Fruit fly (Drosophila melanogaster) whole organism, embryonic: ENCODE measurements around the gene solo.

ENCODE experiments used
- Adf1 ChIP-seq: fragments of 200-800 bp; sonication (Bioruptor generic); IDR thresholded peaks from 2 replicates; pipeline ENCODE4 v1.3.6; 2022; ENCODE audit warnings: missing biosample characterization, missing genetic modification characterization
- BEAF-32 ChIP-seq: fragments of 200-800 bp; sonication (Bioruptor generic); optimal IDR thresholded peaks from 3 replicates; lab custom pipeline; 2017; ENCODE audit warnings: missing biosample characterization, missing genetic modification characterization, mild to moderate bottlenecking, moderate library complexity, missing genetic modification reagents
- BtbVII ChIP-seq: fragments of 200-800 bp; sonication (Bioruptor generic); optimal IDR thresholded peaks from 3 replicates; lab custom pipeline; 2017; ENCODE audit warnings: missing biosample characterization, mild to moderate bottlenecking, missing genetic modification characterization
- CG10565 ChIP-seq: fragments of 200-800 bp; sonication (Bioruptor generic); optimal IDR thresholded peaks from 3 replicates; lab custom pipeline; 2016; ENCODE audit warnings: missing biosample characterization, mild to moderate bottlenecking, missing genetic modification characterization
- CG10959 ChIP-seq: fragments of 200-800 bp; sonication (Bioruptor generic); IDR thresholded peaks from 2 replicates; pipeline ENCODE4 v1.3.6; 2022; ENCODE audit warnings: missing biosample characterization, missing genetic modification characterization
- CG11504 ChIP-seq: fragments of 200-800 bp; sonication (Bioruptor generic); optimal IDR thresholded peaks from 3 replicates; lab custom pipeline; 2019; ENCODE audit warnings: missing biosample characterization, mild to moderate bottlenecking, missing genetic modification characterization, moderate library complexity
- CG11723 ChIP-seq: fragments of 200-800 bp; sonication (Bioruptor generic); optimal IDR thresholded peaks from 2 replicates; lab custom pipeline; 2017; ENCODE audit warnings: missing biosample characterization, mild to moderate bottlenecking, missing genetic modification characterization
- CG12299 ChIP-seq: fragments of 200-800 bp; sonication (Bioruptor generic); optimal IDR thresholded peaks from 2 replicates; lab custom pipeline; 2018; ENCODE audit warnings: missing biosample characterization, mild to moderate bottlenecking, missing genetic modification characterization
- CG13296 ChIP-seq: fragments of 200-800 bp; sonication (Bioruptor generic); optimal IDR thresholded peaks from 3 replicates; lab custom pipeline; 2018; ENCODE audit warnings: missing biosample characterization, mild to moderate bottlenecking, missing genetic modification characterization
- CG15269 ChIP-seq: fragments of 200-800 bp; sonication (Bioruptor generic); optimal IDR thresholded peaks from 2 replicates; lab custom pipeline; 2018; ENCODE audit warnings: missing biosample characterization, mild to moderate bottlenecking, missing genetic modification characterization, moderate library complexity
- CG15514 ChIP-seq: fragments of 200-800 bp; sonication (Bioruptor generic); optimal IDR thresholded peaks from 3 replicates; lab custom pipeline; 2017; ENCODE audit warnings: missing biosample characterization, missing genetic modification characterization, mild to moderate bottlenecking, moderate library complexity, missing genetic modification reagents
- CG17328 ChIP-seq: fragments of 200-800 bp; sonication (Bioruptor generic); IDR thresholded peaks from 2 replicates; pipeline ENCODE4 v1.3.6; 2022; ENCODE audit warnings: missing biosample characterization, missing genetic modification characterization
- CG17568 ChIP-seq: fragments of 200-800 bp; sonication (Bioruptor generic); optimal IDR thresholded peaks from 2 replicates; lab custom pipeline; 2018; ENCODE audit warnings: missing biosample characterization, mild to moderate bottlenecking, missing genetic modification characterization, moderate library complexity
- CG31441 ChIP-seq: fragments of 200-800 bp; sonication (Bioruptor generic); IDR thresholded peaks from 2 replicates; pipeline ENCODE4 v1.3.6; 2022; ENCODE audit warnings: missing biosample characterization, missing genetic modification characterization
- CG3163 ChIP-seq: fragments of 200-800 bp; sonication (Bioruptor generic); optimal IDR thresholded peaks from 3 replicates; lab custom pipeline; 2016; ENCODE audit warnings: missing biosample characterization, missing genetic modification characterization
- CG3281 ChIP-seq: fragments of 200-800 bp; sonication (Bioruptor generic); optimal IDR thresholded peaks from 3 replicates; lab custom pipeline; 2017; ENCODE audit warnings: missing biosample characterization, mild to moderate bottlenecking, missing genetic modification characterization
- CG34376 ChIP-seq: fragments of 200-800 bp; sonication (Bioruptor generic); optimal IDR thresholded peaks from 2 replicates; lab custom pipeline; 2018; ENCODE audit warnings: missing biosample characterization, mild to moderate bottlenecking, missing genetic modification characterization
- CG43689 ChIP-seq: fragments of 200-800 bp; sonication (Bioruptor generic); IDR thresholded peaks from 2 replicates; pipeline ENCODE4 v1.3.6; 2022; ENCODE audit warnings: missing biosample characterization, missing genetic modification characterization
- CG4707 ChIP-seq: fragments of 200-800 bp; sonication (Bioruptor generic); optimal IDR thresholded peaks from 2 replicates; lab custom pipeline; 2018; ENCODE audit warnings: missing biosample characterization, mild to moderate bottlenecking, missing genetic modification characterization, moderate library complexity
- CG4730 ChIP-seq: fragments of 200-800 bp; sonication (Bioruptor generic); IDR thresholded peaks from 2 replicates; pipeline ENCODE4 v1.3.6; 2022; ENCODE audit warnings: missing biosample characterization, missing genetic modification characterization
- CG8388 ChIP-seq: fragments of 200-800 bp; sonication (Bioruptor generic); optimal IDR thresholded peaks from 2 replicates; lab custom pipeline; 2019; ENCODE audit warnings: missing biosample characterization, mild to moderate bottlenecking, missing genetic modification characterization, moderate library complexity
- CG9437 ChIP-seq: fragments of 200-800 bp; sonication (Bioruptor generic); optimal IDR thresholded peaks from 2 replicates; lab custom pipeline; 2018; ENCODE audit warnings: missing biosample characterization, mild to moderate bottlenecking, missing genetic modification characterization
- CG9609 ChIP-seq: fragments of 200-800 bp; sonication (Bioruptor generic); optimal IDR thresholded peaks from 3 replicates; lab custom pipeline; 2016; ENCODE audit warnings: missing biosample characterization, missing genetic modification characterization
- CG9932 ChIP-seq: fragments of 200-800 bp; sonication (Bioruptor generic); IDR thresholded peaks from 2 replicates; pipeline ENCODE4 v1.3.6; 2022; ENCODE audit warnings: missing biosample characterization, missing genetic modification characterization
- Camta ChIP-seq: fragments of 200-800 bp; sonication (Bioruptor generic); optimal IDR thresholded peaks from 2 replicates; lab custom pipeline; 2016; ENCODE audit warnings: missing biosample characterization, missing genetic modification characterization
- Dll ChIP-seq: fragments of 200-800 bp; sonication (Bioruptor generic); IDR thresholded peaks from 4 replicates; pipeline ENCODE4 v1.3.6; 2022; ENCODE audit warnings: missing biosample characterization, missing genetic modification characterization; ENCODE audit not compliant: partially characterized antibody
- Drgx ChIP-seq: fragments of 200-800 bp; sonication (Bioruptor generic); IDR thresholded peaks from 2 replicates; pipeline ENCODE4 v1.3.6; 2022; ENCODE audit warnings: missing biosample characterization, missing genetic modification characterization
- E2f1 ChIP-seq: fragments of 200-800 bp; sonication (Bioruptor generic); IDR thresholded peaks from 2 replicates; pipeline ENCODE4 v1.3.6; 2022; ENCODE audit warnings: missing biosample characterization, missing genetic modification characterization
- Elba2 ChIP-seq: fragments of 200-800 bp; sonication (Bioruptor generic); optimal IDR thresholded peaks from 3 replicates; lab custom pipeline; 2016; ENCODE audit warnings: missing biosample characterization, missing genetic modification characterization
- Hmx ChIP-seq: fragments of 200-800 bp; sonication (Bioruptor generic); optimal IDR thresholded peaks from 2 replicates; lab custom pipeline; 2016; ENCODE audit warnings: missing biosample characterization, missing genetic modification characterization
- Hr51 ChIP-seq, 2 experiments: fragments of 200-800 bp; sonication (Bioruptor generic); optimal IDR thresholded peaks; 2 replicates in 1 of 2; 3 replicates in 1 of 2; lab custom pipeline; 2016 to 2018; ENCODE audit warnings: missing biosample characterization in 2 of 2, missing genetic modification characterization in 2 of 2, mild to moderate bottlenecking in 1 of 2, moderate library complexity in 1 of 2
- Lim3 ChIP-seq: fragments of 200-800 bp; sonication (Bioruptor generic); IDR thresholded peaks from 2 replicates; pipeline ENCODE4 v1.3.6; 2022; ENCODE audit warnings: missing biosample characterization, missing genetic modification characterization
- MBD-R2 ChIP-seq: fragments of 200-800 bp; sonication (Bioruptor generic); IDR thresholded peaks from 2 replicates; pipeline ENCODE4 v1.3.6; 2022; ENCODE audit warnings: missing biosample characterization, missing genetic modification characterization
- Ravus ChIP-seq: fragments of 200-800 bp; sonication (Bioruptor generic); IDR thresholded peaks from 2 replicates; pipeline ENCODE4 v1.3.6; 2022; ENCODE audit warnings: missing biosample characterization, missing genetic modification characterization
- Rfx ChIP-seq: fragments of 200-800 bp; sonication (Bioruptor generic); IDR thresholded peaks from 2 replicates; pipeline ENCODE4 v1.3.6; 2022; ENCODE audit warnings: missing biosample characterization, missing genetic modification characterization
- Sin3A ChIP-seq: fragments of >200 bp; optimal IDR thresholded peaks from 2 replicates; lab custom pipeline; 2018
- Xrp1 ChIP-seq: fragments of 200-800 bp; sonication (Bioruptor generic); IDR thresholded peaks from 2 replicates; pipeline ENCODE4 v1.3.6; 2022; ENCODE audit warnings: missing biosample characterization, missing genetic modification characterization
- dan ChIP-seq: fragments of 200-800 bp; sonication (Bioruptor generic); IDR thresholded peaks from 2 replicates; pipeline ENCODE4 v1.3.6; 2022; ENCODE audit warnings: missing biosample characterization, missing genetic modification characterization
- gsb ChIP-seq: fragments of 200-800 bp; sonication (Bioruptor generic); IDR thresholded peaks from 2 replicates; pipeline ENCODE4 v1.3.6; 2022; ENCODE audit warnings: missing biosample characterization, missing genetic modification characterization
- gt ChIP-seq: fragments of 200-800 bp; sonication (Bioruptor generic); IDR thresholded peaks from 2 replicates; pipeline ENCODE4 v1.3.6; 2022; ENCODE audit warnings: missing biosample characterization, missing genetic modification characterization
- hbn ChIP-seq: fragments of 200-800 bp; sonication (Bioruptor generic); IDR thresholded peaks from 2 replicates; pipeline ENCODE4 v1.3.6; 2022; ENCODE audit warnings: missing biosample characterization, missing genetic modification characterization; ENCODE audit not compliant: partially characterized antibody
- jigr1 ChIP-seq: fragments of 200-800 bp; sonication (Bioruptor generic); IDR thresholded peaks from 3 replicates; pipeline ENCODE4 v1.3.6; 2022; ENCODE audit warnings: missing biosample characterization, missing genetic modification characterization
- lmd ChIP-seq: fragments of 200-800 bp; sonication (Bioruptor generic); IDR thresholded peaks from 2 replicates; pipeline ENCODE4 v1.3.6; 2022; ENCODE audit warnings: missing biosample characterization, missing genetic modification characterization
- nerfin-2 ChIP-seq: fragments of 200-800 bp; sonication (Bioruptor generic); IDR thresholded peaks from 2 replicates; pipeline ENCODE4 v1.3.6; 2022; ENCODE audit warnings: missing biosample characterization, missing genetic modification characterization; ENCODE audit not compliant: partially characterized antibody
- nmo ChIP-seq: fragments of 200-800 bp; sonication (Bioruptor generic); optimal IDR thresholded peaks from 2 replicates; lab custom pipeline; 2018; ENCODE audit warnings: missing biosample characterization, mild to moderate bottlenecking, missing genetic modification characterization, moderate library complexity
- pb ChIP-seq: fragments of 200-800 bp; sonication (Bioruptor generic); optimal IDR thresholded peaks from 3 replicates; lab custom pipeline; 2016; ENCODE audit warnings: missing biosample characterization, missing genetic modification characterization
- pros ChIP-seq: fragments of 200-800 bp; sonication (Bioruptor generic); optimal IDR thresholded peaks from 3 replicates; lab custom pipeline; 2019; ENCODE audit warnings: missing biosample characterization, mild to moderate bottlenecking, missing genetic modification characterization, moderate library complexity
- rib ChIP-seq: fragments of 200-800 bp; sonication (Bioruptor generic); IDR thresholded peaks from 2 replicates; pipeline ENCODE4 v1.3.6; 2022; ENCODE audit warnings: missing biosample characterization, missing genetic modification characterization
- sc ChIP-seq, 3 experiments: fragments of >200 bp in 2 of 3; fragments of 200-800 bp in 1 of 3; sonication (Bioruptor generic) in 1 of 3; optimal IDR thresholded peaks; 2 replicates in 2 of 3; 3 replicates in 1 of 3; lab custom pipeline; 2017; ENCODE audit warnings: mild to moderate bottlenecking in 1 of 3, missing biosample characterization in 1 of 3, missing genetic modification characterization in 1 of 3, missing genetic modification reagents in 1 of 3
- zf30C ChIP-seq: fragments of 200-800 bp; sonication (Bioruptor generic); optimal IDR thresholded peaks from 3 replicates; lab custom pipeline; 2018; ENCODE audit warnings: missing biosample characterization, mild to moderate bottlenecking, missing genetic modification characterization

Gene solo

DNA sequence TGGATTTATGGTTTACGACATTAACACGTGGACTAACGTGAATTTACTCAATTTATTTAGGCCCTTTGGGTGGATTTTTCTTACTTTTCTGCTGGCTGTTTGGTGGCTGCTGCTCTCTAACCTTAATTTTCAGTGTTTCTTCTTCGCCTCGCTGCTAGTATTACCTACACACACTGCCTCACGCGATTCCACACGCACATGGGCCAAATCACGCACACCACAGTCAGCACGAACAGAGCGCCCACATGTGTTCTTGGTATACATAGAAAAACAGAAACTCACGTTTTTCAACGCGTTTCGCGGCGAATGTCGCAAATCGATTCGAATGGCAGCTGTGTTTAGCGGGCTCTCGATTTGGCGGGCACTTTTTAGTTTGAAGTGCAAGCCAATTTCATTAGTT, 6.4 kb downstream of the solo start (continued):
- no peak for TF ChIP-seq rib
- no peak for TF ChIP-seq CG15269 (tag; lab: Kevin White, UChicago)
- no peak for TF ChIP-seq CG17568 (GFP tag; lab: Kevin White, UChicago)
- peak; percentile 96 for TF ChIP-seq CG8388
- TF ChIP-seq Camta (GFP tag; lab: Kevin White, UChicago): peak; percentile 25
- TF ChIP-seq CG15514 (GFP tag; lab: Kevin White, UChicago): peak; percentile 87
- TF ChIP-seq CG4707 (GFP tag; lab: Kevin White, UChicago): no peak
- TF ChIP-seq CG10565: no peak
- no peak for TF ChIP-seq CG10959 (GFP tag; lab: Robert Waterston, UW)
- no peak for TF ChIP-seq Elba2 (GFP tag; lab: Kevin White, UChicago)
- TF ChIP-seq Rfx: peak; percentile 75
- TF ChIP-seq MBD-R2 (GFP tag; lab: Robert Waterston, UW): peak; percentile 68
- TF ChIP-seq lmd: no peak; the same call in 1 of the 2 replicates
- TF ChIP-seq BEAF-32: peak; percentile 91
- no peak for TF ChIP-seq CG43689 (GFP tag; lab: Robert Waterston, UW)
- peak; percentile 7 for TF ChIP-seq BtbVII
- TF ChIP-seq CG13296: peak; percentile 20
- no peak for TF ChIP-seq gt (GFP tag; lab: Robert Waterston, UW)
- peak; percentile 62 for TF ChIP-seq CG9932 (GFP tag; lab: Robert Waterston, UW)
- peak; percentile 85 for TF ChIP-seq hbn
- TF ChIP-seq Adf1 (GFP tag; lab: Robert Waterston, UW): peak; percentile 79
- TF ChIP-seq nerfin-2 (GFP tag; lab: Robert Waterston, UW): 0 out of 2 replicates have a peak, but pooled peaks have one; percentile 33
- no peak for TF ChIP-seq CG9609 (GFP tag; lab: Kevin White, UChicago)
- peak; percentile 85 for TF ChIP-seq Dll (GFP tag; lab: Robert Waterston, UW)
- TF ChIP-seq Hr51 (GFP tag; optimal IDR thresholded peaks at IDR 0.05; lab: Kevin White, UChicago): peak in 1 of 2 experiments; percentile 15
- TF ChIP-seq Hmx (GFP tag; lab: Kevin White, UChicago): no peak
- TF ChIP-seq CG17328 (GFP tag; lab: Robert Waterston, UW): no peak
- no peak for TF ChIP-seq CG12299 (tag; lab: Kevin White, UChicago)
- no peak for TF ChIP-seq Ravus
- no peak for TF ChIP-seq sc (optimal IDR thresholded peaks at IDR 0.05; lab: Kevin White, UChicago)
- no peak for TF ChIP-seq sc (GFP tag; optimal IDR thresholded peaks at IDR 0.05; lab: Kevin White, UChicago)
- TF ChIP-seq Drgx (GFP tag; lab: Robert Waterston, UW): no peak
- TF ChIP-seq pb (GFP tag; lab: Kevin White, UChicago): no peak
- TF ChIP-seq pros (GFP tag; lab: Kevin White, UChicago): no peak
- peak; percentile 9 for TF ChIP-seq CG3163 (GFP tag; lab: Kevin White, UChicago)
- TF ChIP-seq CG11723 (GFP tag; lab: Kevin White, UChicago): no peak
- TF ChIP-seq Xrp1 (GFP tag; lab: Robert Waterston, UW): no peak
- no peak for TF ChIP-seq dan (GFP tag; lab: Robert Waterston, UW)
- TF ChIP-seq gsb (GFP tag; lab: Robert Waterston, UW): no peak
- peak; percentile 59 for TF ChIP-seq nmo (GFP tag; lab: Kevin White, UChicago)
- peak; percentile 51 for TF ChIP-seq CG11504
- TF ChIP-seq CG3281 (GFP tag; lab: Kevin White, UChicago): peak; percentile 20
- no peak for TF ChIP-seq Lim3 (GFP tag; lab: Robert Waterston, UW)
- 0 out of 2 replicates have a peak, but pooled peaks have one; percentile 26 for TF ChIP-seq CG31441 (GFP tag; lab: Robert Waterston, UW)
- TF ChIP-seq CG34376: no peak
- peak; percentile 20 for TF ChIP-seq zf30C (GFP tag; lab: Kevin White, UChicago)
- TF ChIP-seq Sin3A (lab: Kevin White, UChicago): peak; percentile 40
- peak; percentile 97 for TF ChIP-seq CG4730
- no peak for TF ChIP-seq CG9437 (GFP tag; lab: Kevin White, UChicago)
- TF ChIP-seq E2f1 (GFP tag; lab: Robert Waterston, UW): peak; percentile 25; the same call in 1 of the 2 replicates
- TF ChIP-seq jigr1: no peak
